Fruit fly (Drosophila melanogaster) whole organism, embryonic: Measurements from ENCODE around the gene D1.

Experiments
- CG10274 ChIP-seq: fragments of 200-800 bp; sonication (Bioruptor generic); optimal IDR thresholded peaks from 3 replicates; lab custom pipeline; 2017; ENCODE audit warnings: missing biosample characterization, mild to moderate bottlenecking, missing genetic modification characterization
- CG14014 ChIP-seq: fragments of 200-800 bp; sonication (Bioruptor generic); IDR thresholded peaks from 2 replicates; pipeline ENCODE4 v1.3.6; 2022; ENCODE audit warnings: missing biosample characterization, missing genetic modification characterization
- CG17385 ChIP-seq: fragments of 200-800 bp; sonication (Bioruptor generic); optimal IDR thresholded peaks from 3 replicates; lab custom pipeline; 2018; ENCODE audit warnings: missing biosample characterization, mild to moderate bottlenecking, missing genetic modification characterization
- CG18476 ChIP-seq: fragments of 200-800 bp; sonication (Bioruptor generic); optimal IDR thresholded peaks from 2 replicates; lab custom pipeline; 2016; ENCODE audit warnings: missing biosample characterization, mild to moderate bottlenecking, missing genetic modification characterization
- CG3163 ChIP-seq: fragments of 200-800 bp; sonication (Bioruptor generic); optimal IDR thresholded peaks from 3 replicates; lab custom pipeline; 2016; ENCODE audit warnings: missing biosample characterization, missing genetic modification characterization
- CG3407 ChIP-seq: fragments of 200-800 bp; sonication (Bioruptor generic); optimal IDR thresholded peaks from 2 replicates; lab custom pipeline; 2018; ENCODE audit warnings: missing biosample characterization, mild to moderate bottlenecking, missing genetic modification characterization
- CG34224 ChIP-seq: fragments of 200-800 bp; sonication (Bioruptor generic); IDR thresholded peaks from 3 replicates; pipeline ENCODE4 v1.3.6; 2022; ENCODE audit warnings: missing biosample characterization, missing genetic modification characterization; ENCODE audit not compliant: partially characterized antibody
- CG3838 ChIP-seq: fragments of 200-800 bp; sonication (Bioruptor generic); optimal IDR thresholded peaks from 3 replicates; lab custom pipeline; 2016; ENCODE audit warnings: missing biosample characterization, missing genetic modification characterization
- CG43689 ChIP-seq: fragments of 200-800 bp; sonication (Bioruptor generic); IDR thresholded peaks from 2 replicates; pipeline ENCODE4 v1.3.6; 2022; ENCODE audit warnings: missing biosample characterization, missing genetic modification characterization
- CG7745 ChIP-seq: fragments of 200-800 bp; sonication (Bioruptor generic); optimal IDR thresholded peaks from 2 replicates; lab custom pipeline; 2018; ENCODE audit warnings: missing biosample characterization, mild to moderate bottlenecking, missing genetic modification characterization, moderate library complexity
- CG7987 ChIP-seq: fragments of 200-800 bp; sonication (Bioruptor generic); optimal IDR thresholded peaks from 2 replicates; lab custom pipeline; 2018; ENCODE audit warnings: missing biosample characterization, mild to moderate bottlenecking, missing genetic modification characterization, moderate library complexity
- CG9437 ChIP-seq: fragments of 200-800 bp; sonication (Bioruptor generic); optimal IDR thresholded peaks from 2 replicates; lab custom pipeline; 2018; ENCODE audit warnings: missing biosample characterization, mild to moderate bottlenecking, missing genetic modification characterization
- CG9876 ChIP-seq: fragments of 200-800 bp; sonication (Bioruptor generic); optimal IDR thresholded peaks from 2 replicates; lab custom pipeline; 2016; ENCODE audit warnings: missing biosample characterization, missing genetic modification characterization
- Camta ChIP-seq: fragments of 200-800 bp; sonication (Bioruptor generic); optimal IDR thresholded peaks from 2 replicates; lab custom pipeline; 2016; ENCODE audit warnings: missing biosample characterization, missing genetic modification characterization
- D19A ChIP-seq: fragments of 200-800 bp; optimal IDR thresholded peaks from 3 replicates; lab custom pipeline; 2019; ENCODE audit warnings: missing biosample characterization, mild to moderate bottlenecking, missing genetic modification characterization, moderate library complexity
- Dip3 ChIP-seq: fragments of 200-800 bp; sonication (Bioruptor generic); optimal IDR thresholded peaks from 3 replicates; lab custom pipeline; 2016; ENCODE audit warnings: missing biosample characterization, missing genetic modification characterization
- Doc3 ChIP-seq: fragments of 200-800 bp; sonication (Bioruptor generic); IDR thresholded peaks from 3 replicates; pipeline ENCODE4 v1.3.6; 2022; ENCODE audit warnings: missing biosample characterization, missing genetic modification characterization; ENCODE audit not compliant: partially characterized antibody
- ERR ChIP-seq: fragments of 200-800 bp; sonication (Bioruptor generic); optimal IDR thresholded peaks from 2 replicates; lab custom pipeline; 2016; ENCODE audit warnings: missing biosample characterization, missing genetic modification characterization
- Fer2 ChIP-seq: fragments of 200-800 bp; sonication (Bioruptor generic); optimal IDR thresholded peaks from 2 replicates; lab custom pipeline; 2018; ENCODE audit warnings: missing biosample characterization, mild to moderate bottlenecking, missing genetic modification characterization, moderate library complexity
- HmgD ChIP-seq: fragments of 200-800 bp; sonication (Bioruptor generic); optimal IDR thresholded peaks from 3 replicates; lab custom pipeline; 2016; ENCODE audit warnings: missing biosample characterization, missing genetic modification characterization
- Jarid2 ChIP-seq: fragments of 200-800 bp; sonication (Bioruptor generic); optimal IDR thresholded peaks from 3 replicates; lab custom pipeline; 2017; ENCODE audit warnings: mild to moderate bottlenecking, missing biosample characterization, missing genetic modification reagents, missing genetic modification characterization
- Nf-YB ChIP-seq: fragments of 200-800 bp; sonication (Bioruptor generic); optimal IDR thresholded peaks from 3 replicates; lab custom pipeline; 2019; ENCODE audit warnings: missing biosample characterization, mild to moderate bottlenecking, missing genetic modification characterization, moderate library complexity
- Oaz ChIP-seq: fragments of 200-800 bp; sonication (Bioruptor generic); IDR thresholded peaks from 2 replicates; pipeline ENCODE4 v1.3.6; 2022; ENCODE audit warnings: missing biosample characterization, missing genetic modification characterization
- Pdp1 ChIP-seq, 2 experiments: fragments of 200-800 bp; sonication (Bioruptor generic); optimal IDR thresholded peaks; 3 replicates each; lab custom pipeline; 2016; ENCODE audit warnings: missing biosample characterization in 2 of 2, missing genetic modification characterization in 2 of 2, mild to moderate bottlenecking in 1 of 2, moderate library complexity in 1 of 2
- Side ChIP-seq: fragments of 200-800 bp; sonication (Bioruptor generic); optimal IDR thresholded peaks from 2 replicates; lab custom pipeline; 2016; ENCODE audit warnings: missing biosample characterization, missing genetic modification characterization
- Sin3A ChIP-seq: fragments of >200 bp; optimal IDR thresholded peaks from 2 replicates; lab custom pipeline; 2018
- Trl ChIP-seq, 3 experiments: fragments of >200 bp in 2 of 3; fragments of 200-800 bp in 1 of 3; sonication (Bioruptor generic) in 1 of 3; optimal IDR thresholded peaks; 2 replicates in 1 of 3; 3 replicates in 2 of 3; lab custom pipeline; 2016 to 2017; ENCODE audit warnings: missing biosample characterization in 1 of 3, missing genetic modification characterization in 1 of 3
- Usf ChIP-seq: fragments of 200-800 bp; sonication (Bioruptor generic); optimal IDR thresholded peaks from 2 replicates; lab custom pipeline; 2017; ENCODE audit warnings: missing genotype, missing biosample characterization, missing genetic modification characterization
- ab ChIP-seq: fragments of 200-800 bp; sonication (Bioruptor generic); optimal IDR thresholded peaks from 2 replicates; lab custom pipeline; 2016; ENCODE audit warnings: missing biosample characterization, missing genetic modification characterization
- amos ChIP-seq: fragments of 200-800 bp; sonication (Bioruptor generic); IDR thresholded peaks from 2 replicates; pipeline ENCODE4 v1.3.6; 2022; ENCODE audit warnings: missing biosample characterization, missing genetic modification characterization; ENCODE audit not compliant: partially characterized antibody
- bowl ChIP-seq: fragments of 200-800 bp; sonication (Bioruptor generic); IDR thresholded peaks from 2 replicates; pipeline ENCODE4 v1.3.6; 2022; ENCODE audit warnings: missing biosample characterization, missing genetic modification characterization
- cwo ChIP-seq: fragments of 200-800 bp; sonication (Bioruptor generic); optimal IDR thresholded peaks from 3 replicates; lab custom pipeline; 2017; ENCODE audit warnings: missing biosample characterization, missing genetic modification characterization, mild to moderate bottlenecking, moderate library complexity, missing genetic modification reagents
- danr ChIP-seq: fragments of 200-800 bp; sonication (Bioruptor generic); IDR thresholded peaks from 2 replicates; pipeline ENCODE4 v1.3.6; 2022; ENCODE audit warnings: missing biosample characterization, missing genetic modification characterization
- dmrt11E ChIP-seq: fragments of 200-800 bp; sonication (Bioruptor generic); optimal IDR thresholded peaks from 3 replicates; lab custom pipeline; 2018; ENCODE audit warnings: missing biosample characterization, mild to moderate bottlenecking, missing genetic modification characterization, moderate library complexity
- dpn ChIP-seq, 2 experiments: fragments of 200-800 bp; sonication (Bioruptor generic); optimal IDR thresholded peaks; 3 replicates each; lab custom pipeline; 2016; ENCODE audit warnings: missing biosample characterization in 2 of 2, missing genetic modification characterization in 2 of 2
- eve ChIP-seq, 2 experiments: fragments of >200 bp; optimal IDR thresholded peaks; 2 replicates each; lab custom pipeline; 2017; ENCODE audit warnings: missing biosample characterization in 2 of 2, missing genetic modification characterization in 2 of 2
- gro ChIP-seq: fragments of 200-800 bp; sonication (Bioruptor generic); optimal IDR thresholded peaks from 2 replicates; lab custom pipeline; 2016; ENCODE audit warnings: missing biosample characterization, missing genetic modification characterization
- kni ChIP-seq: fragments of 200-800 bp; sonication (Bioruptor generic); optimal IDR thresholded peaks from 3 replicates; lab custom pipeline; 2017; ENCODE audit warnings: mild to moderate bottlenecking, missing biosample characterization, missing genetic modification reagents, missing genetic modification characterization
- lov ChIP-seq, 2 experiments: fragments of 200-800 bp in 1 of 2; fragments of >200 bp in 1 of 2; sonication (Bioruptor generic) in 1 of 2; IDR thresholded peaks in 1 of 2; optimal IDR thresholded peaks in 1 of 2; 2 replicates in 1 of 2; 3 replicates in 1 of 2; pipeline versions ENCODE4 v1.3.6 to Lab custom; 2017 to 2022; ENCODE audit warnings: missing biosample characterization in 1 of 2, missing genetic modification characterization in 1 of 2
- maf-S ChIP-seq: fragments of 200-800 bp; sonication (Bioruptor generic); optimal IDR thresholded peaks from 2 replicates; lab custom pipeline; 2016; ENCODE audit warnings: missing biosample characterization, missing genetic modification characterization
- nerfin-1 ChIP-seq: fragments of 200-800 bp; sonication (Bioruptor generic); optimal IDR thresholded peaks from 3 replicates; lab custom pipeline; 2019; ENCODE audit warnings: missing biosample characterization, mild to moderate bottlenecking, missing genetic modification characterization, moderate library complexity
- nom ChIP-seq: fragments of 200-800 bp; sonication (Bioruptor generic); optimal IDR thresholded peaks from 2 replicates; lab custom pipeline; 2017; ENCODE audit warnings: missing biosample characterization, missing genetic modification characterization, mild to moderate bottlenecking, moderate library complexity, missing genetic modification reagents
- otp ChIP-seq: fragments of 200-800 bp; sonication (Bioruptor generic); IDR thresholded peaks from 3 replicates; pipeline ENCODE4, ENCODE4 v1.3.6; 2022; ENCODE audit warnings: missing biosample characterization, missing genetic modification characterization
- pho ChIP-seq: fragments of 200-800 bp; sonication (Bioruptor generic); optimal IDR thresholded peaks from 2 replicates; lab custom pipeline; 2016; ENCODE audit warnings: missing biosample characterization, missing genetic modification characterization
- pros ChIP-seq: fragments of 200-800 bp; sonication (Bioruptor generic); optimal IDR thresholded peaks from 3 replicates; lab custom pipeline; 2019; ENCODE audit warnings: missing biosample characterization, mild to moderate bottlenecking, missing genetic modification characterization, moderate library complexity
- pzg ChIP-seq: fragments of 200-800 bp; sonication (Bioruptor generic); optimal IDR thresholded peaks from 3 replicates; lab custom pipeline; 2018; ENCODE audit warnings: missing biosample characterization, mild to moderate bottlenecking, missing genetic modification characterization, moderate library complexity
- sd ChIP-seq: fragments of 200-800 bp; sonication (Bioruptor generic); optimal IDR thresholded peaks from 3 replicates; lab custom pipeline; 2018; ENCODE audit warnings: missing biosample characterization, mild to moderate bottlenecking, missing genetic modification characterization, moderate library complexity
- tll ChIP-seq, 2 experiments: fragments of 200-800 bp in 1 of 2; fragments of >200 bp in 1 of 2; sonication (Bioruptor generic) in 1 of 2; optimal IDR thresholded peaks; 2 replicates each; lab custom pipeline; 2017 to 2019; ENCODE audit warnings: missing biosample characterization in 2 of 2, missing genetic modification characterization in 2 of 2, mild to moderate bottlenecking in 1 of 2, moderate library complexity in 1 of 2

D1 gene

dm6 chr3R:9226701-9227313 lies 13.6 kb downstream of the D1 start (continued):
- TF ChIP-seq otp (GFP tag; lab: Robert Waterston, UW) (peak; percentile 79), CG34224 (GFP tag; lab: Robert Waterston, UW) (peak; percentile 57), CG9437 (GFP tag; lab: Kevin White, UChicago) (no peak), CG10274 (no peak), Jarid2 (GFP tag; lab: Kevin White, UChicago) (peak; percentile 57), bowl (GFP tag; lab: Robert Waterston, UW) (peak; percentile 5; the same call in 1 of the 2 replicates), D19A (tag; lab: Kevin White, UChicago) (no peak), Side (GFP tag; lab: Kevin White, UChicago) (peak; percentile 1), Sin3A (lab: Kevin White, UChicago) (no peak), pho (GFP tag; lab: Kevin White, UChicago) (no peak), Doc3 (GFP tag; lab: Robert Waterston, UW) (peak; percentile 41; the same call in 1 of the 3 replicates), nom (GFP tag; lab: Kevin White, UChicago) (peak; percentile 49), cwo (GFP tag; lab: Kevin White, UChicago) (peak; percentile 99), CG7987 (GFP tag; lab: Kevin White, UChicago) (peak; percentile 88), Pdp1 (GFP tag; optimal IDR thresholded peaks at IDR 0.05; lab: Kevin White, UChicago) (peak in 1 of 2 experiments; percentile 96), CG7745 (no peak), danr (GFP tag; lab: Robert Waterston, UW) (no peak), Nf-YB (GFP tag; lab: Kevin White, UChicago) (peak; percentile 59), kni (GFP tag; lab: Kevin White, UChicago) (peak; percentile 69), CG14014 (peak; percentile 20; the same call in 1 of the 2 replicates), lov (optimal IDR thresholded peaks at IDR 0.05; lab: Kevin White, UChicago) (no peak), lov (GFP tag; IDR thresholded peaks at IDR 0.05; lab: Robert Waterston, UW) (0 out of 3 replicates have a peak, but pooled peaks have one; percentile 34), HmgD (GFP tag; lab: Kevin White, UChicago) (no peak), amos (GFP tag; lab: Robert Waterston, UW) (peak; percentile 28; the same call in 1 of the 2 replicates), pzg (GFP tag; lab: Kevin White, UChicago) (no peak), Trl (optimal IDR thresholded peaks at IDR 0.05; lab: Kevin White, UChicago) (peak; percentile 92 to 99), Trl (GFP tag; optimal IDR thresholded peaks at IDR 0.05; lab: Kevin White, UChicago) (no peak), CG3838 (no peak), Camta (GFP tag; lab: Kevin White, UChicago) (no peak), Oaz (no peak), dpn (GFP tag; optimal IDR thresholded peaks at IDR 0.05; lab: Kevin White, UChicago) (no peak), Fer2 (no peak), gro (peak; percentile 48), tll (GFP tag; optimal IDR thresholded peaks at IDR 0.05; lab: Kevin White, UChicago) (no peak), CG43689 (GFP tag; lab: Robert Waterston, UW) (no peak), CG18476 (GFP tag; lab: Kevin White, UChicago) (no peak), ab (GFP tag; lab: Kevin White, UChicago) (peak; percentile 2), sd (tag; lab: Kevin White, UChicago) (peak; percentile 93), eve (GFP tag; optimal IDR thresholded peaks at IDR 0.05; lab: Kevin White, UChicago) (peak in 1 of 2 experiments; percentile 61), pros (peak; percentile 62), ERR (GFP tag; lab: Kevin White, UChicago) (peak; percentile 41), CG17385 (GFP tag; lab: Kevin White, UChicago) (peak; percentile 26), dmrt11E (tag; lab: Kevin White, UChicago) (no peak), nerfin-1 (tag; lab: Kevin White, UChicago) (no peak), maf-S (GFP tag; lab: Kevin White, UChicago) (no peak), CG9876 (GFP tag; lab: Kevin White, UChicago) (no peak), CG3407 (GFP tag; lab: Kevin White, UChicago) (no peak), Usf (GFP tag; lab: Kevin White, UChicago) (no peak), CG3163 (GFP tag; lab: Kevin White, UChicago) (peak; percentile 97), Dip3 (GFP tag; lab: Kevin White, UChicago) (no peak)
